Worm (Caenorhabditis elegans) whole organism, L3 larva: Measurements from ENCODE around the gene mpz-1.

Experiments
- ama-1 ChIP-seq: fragments of 150-350 bp; optimal IDR thresholded peaks from 2 replicates; lab custom pipeline; 2018
- ceh-82 ChIP-seq: fragments of 150-350 bp; optimal IDR thresholded peaks from 2 replicates; lab custom pipeline; 2014; ENCODE audit warnings: missing biosample characterization, missing genetic modification characterization
- lin-39 ChIP-seq: fragments of 150-350 bp; optimal IDR thresholded peaks from 2 replicates; lab custom pipeline; 2018; ENCODE audit warnings: missing biosample characterization, missing genetic modification reagents, missing genetic modification characterization
- mdl-1 ChIP-seq: fragments of 150-350 bp; optimal IDR thresholded peaks from 2 replicates; lab custom pipeline; 2014; ENCODE audit warnings: missing biosample characterization, missing genetic modification characterization
- nfya-1 ChIP-seq: sonication (generic microtip); optimal IDR thresholded peaks from 2 replicates; lab custom pipeline; 2017; ENCODE audit warnings: missing genetic modification characterization, mild to moderate bottlenecking, missing compliant biosample characterization, antibody characterized with exemption, moderate library complexity; ENCODE audit not compliant: insufficient read depth
- nhr-11 ChIP-seq: fragments of 150-350 bp; optimal IDR thresholded peaks from 2 replicates; lab custom pipeline; 2014; ENCODE audit warnings: missing biosample characterization, missing genetic modification characterization
- nhr-12 ChIP-seq: fragments of 150-350 bp; optimal IDR thresholded peaks from 2 replicates; lab custom pipeline; 2014; ENCODE audit warnings: missing biosample characterization, missing genetic modification characterization
- nhr-23 ChIP-seq: fragments of 150-350 bp; optimal IDR thresholded peaks from 2 replicates; lab custom pipeline; 2014; ENCODE audit warnings: missing biosample characterization, missing genetic modification reagents, missing genetic modification characterization
- nhr-237 ChIP-seq: fragments of 150-350 bp; optimal IDR thresholded peaks from 2 replicates; lab custom pipeline; 2014; ENCODE audit warnings: missing biosample characterization, missing genetic modification characterization
- nhr-76 ChIP-seq: fragments of 150-350 bp; sonication (generic microtip); optimal IDR thresholded peaks from 5 replicates; lab custom pipeline; 2014; ENCODE audit warnings: missing biosample characterization, missing genetic modification characterization
- pqm-1 ChIP-seq: fragments of 150-350 bp; optimal IDR thresholded peaks from 2 replicates; lab custom pipeline; 2017; ENCODE audit warnings: missing biosample characterization, missing genetic modification characterization, inconsistent platforms
- zag-1 ChIP-seq: fragments of 150-350 bp; optimal IDR thresholded peaks from 2 replicates; lab custom pipeline; 2014; ENCODE audit warnings: missing biosample characterization, missing genetic modification characterization

ce11 chrII:10706038-10706437 is 71.9 kb downstream of the mpz-1 start:
- no peak for TF ChIP-seq zag-1 (tag; lab: Kevin White, UChicago)
- TF ChIP-seq nfya-1 (tag; lab: Kevin White, UChicago): no peak
- TF ChIP-seq ama-1 (lab: Kevin White, UChicago): no peak
- no peak for TF ChIP-seq nhr-23 (tag; lab: Kevin White, UChicago)
- TF ChIP-seq mdl-1 (tag; lab: Kevin White, UChicago): no peak
- TF ChIP-seq lin-39 (tag; lab: Kevin White, UChicago): no peak
- no peak for TF ChIP-seq nhr-76 (tag; lab: Kevin White, UChicago)
- no peak for TF ChIP-seq nhr-12
- no peak for TF ChIP-seq ceh-82 (tag; lab: Kevin White, UChicago)
- TF ChIP-seq nhr-11: no peak
- no peak for TF ChIP-seq pqm-1 (tag; lab: Kevin White, UChicago)
- TF ChIP-seq nhr-237 (tag; lab: Kevin White, UChicago): no peak
